Fruit fly (Drosophila melanogaster) whole organism, embryonic: ENCODE results near the gene CG13403.
A peak's percentile ranks its signal among the peaks of the same experiment; 100 is the strongest.

Experiments used
- Atf-2 ChIP-seq: fragments of 200-800 bp; sonication (Bioruptor generic); optimal IDR thresholded peaks from 2 replicates; lab custom pipeline; 2016; ENCODE audit warnings: missing biosample characterization, missing genetic modification characterization
- BtbVII ChIP-seq: fragments of 200-800 bp; sonication (Bioruptor generic); optimal IDR thresholded peaks from 3 replicates; lab custom pipeline; 2017; ENCODE audit warnings: missing biosample characterization, mild to moderate bottlenecking, missing genetic modification characterization
- Bteb2 ChIP-seq: fragments of 200-800 bp; sonication (Bioruptor generic); optimal IDR thresholded peaks from 2 replicates; lab custom pipeline; 2016; ENCODE audit warnings: missing biosample characterization, missing genetic modification characterization
- CG10959 ChIP-seq: fragments of 200-800 bp; sonication (Bioruptor generic); IDR thresholded peaks from 2 replicates; pipeline ENCODE4 v1.3.6; 2022; ENCODE audit warnings: missing biosample characterization, missing genetic modification characterization
- CG12155 ChIP-seq: fragments of 200-800 bp; sonication (Bioruptor generic); optimal IDR thresholded peaks from 3 replicates; lab custom pipeline; 2016; ENCODE audit warnings: missing biosample characterization, missing genetic modification characterization
- CG1602 ChIP-seq: fragments of 200-800 bp; sonication (Bioruptor generic); optimal IDR thresholded peaks from 3 replicates; lab custom pipeline; 2016; ENCODE audit warnings: missing biosample characterization, missing genetic modification characterization
- CG16863 ChIP-seq: fragments of 200-800 bp; sonication (Bioruptor generic); optimal IDR thresholded peaks from 3 replicates; lab custom pipeline; 2016; ENCODE audit warnings: missing biosample characterization, missing genetic modification characterization
- CG1792 ChIP-seq: fragments of 200-800 bp; sonication (Bioruptor generic); optimal IDR thresholded peaks from 2 replicates; lab custom pipeline; 2016; ENCODE audit warnings: missing biosample characterization, missing genetic modification characterization
- CG18476 ChIP-seq: fragments of 200-800 bp; sonication (Bioruptor generic); optimal IDR thresholded peaks from 2 replicates; lab custom pipeline; 2016; ENCODE audit warnings: missing biosample characterization, mild to moderate bottlenecking, missing genetic modification characterization
- CG2129 ChIP-seq: fragments of 200-800 bp; sonication (Bioruptor generic); IDR thresholded peaks from 2 replicates; pipeline ENCODE4 v1.3.6; 2022; ENCODE audit warnings: missing biosample characterization, missing genetic modification characterization; ENCODE audit not compliant: partially characterized antibody
- CG2202 ChIP-seq: fragments of 200-800 bp; sonication (Bioruptor generic); optimal IDR thresholded peaks from 2 replicates; lab custom pipeline; 2018; ENCODE audit warnings: missing biosample characterization, mild to moderate bottlenecking, missing genetic modification characterization
- CG34422 ChIP-seq: fragments of 200-800 bp; sonication (Bioruptor generic); IDR thresholded peaks from 3 replicates; pipeline ENCODE4 v1.3.6; 2022; ENCODE audit warnings: missing biosample characterization, missing genetic modification characterization
- CG4404 ChIP-seq: fragments of 200-800 bp; sonication (Bioruptor generic); IDR thresholded peaks from 2 replicates; pipeline ENCODE4 v1.3.6; 2022; ENCODE audit warnings: missing biosample characterization, missing genetic modification characterization
- CG4424 ChIP-seq: fragments of 200-800 bp; sonication (Bioruptor generic); optimal IDR thresholded peaks from 3 replicates; lab custom pipeline; 2016; ENCODE audit warnings: missing biosample characterization, missing genetic modification characterization
- CG4820 ChIP-seq: fragments of 200-800 bp; sonication (Bioruptor generic); optimal IDR thresholded peaks from 3 replicates; lab custom pipeline; 2016; ENCODE audit warnings: missing biosample characterization, missing genetic modification characterization
- CG6175 ChIP-seq: fragments of 200-800 bp; sonication (Bioruptor generic); IDR thresholded peaks from 3 replicates; pipeline ENCODE4 v1.3.6; 2022; ENCODE audit warnings: missing biosample characterization, missing genetic modification characterization
- CG7556 ChIP-seq: fragments of 200-800 bp; sonication (Bioruptor generic); optimal IDR thresholded peaks from 2 replicates; lab custom pipeline; 2017; ENCODE audit warnings: missing biosample characterization, mild to moderate bottlenecking, missing genetic modification characterization
- CG7928 ChIP-seq: fragments of 200-800 bp; sonication (Bioruptor generic); optimal IDR thresholded peaks from 2 replicates; lab custom pipeline; 2017; ENCODE audit warnings: missing biosample characterization, mild to moderate bottlenecking, missing genetic modification characterization
- CG9437 ChIP-seq: fragments of 200-800 bp; sonication (Bioruptor generic); optimal IDR thresholded peaks from 2 replicates; lab custom pipeline; 2018; ENCODE audit warnings: missing biosample characterization, mild to moderate bottlenecking, missing genetic modification characterization
- CG9817 ChIP-seq: fragments of 200-800 bp; sonication (Bioruptor generic); optimal IDR thresholded peaks from 2 replicates; lab custom pipeline; 2018; ENCODE audit warnings: missing biosample characterization, mild to moderate bottlenecking, missing genetic modification characterization, moderate library complexity
- CTCF ChIP-seq: fragments of 200-800 bp; sonication (Bioruptor generic); optimal IDR thresholded peaks from 2 replicates; lab custom pipeline; 2017; ENCODE audit warnings: missing biosample characterization, mild to moderate bottlenecking, missing genetic modification characterization, moderate library complexity
- CkIIα-i1 ChIP-seq: fragments of 200-800 bp; sonication (Bioruptor generic); IDR thresholded peaks from 2 replicates; pipeline ENCODE4 v1.3.6; 2022; ENCODE audit warnings: missing biosample characterization, missing genetic modification characterization
- Dip3 ChIP-seq: fragments of 200-800 bp; sonication (Bioruptor generic); optimal IDR thresholded peaks from 3 replicates; lab custom pipeline; 2016; ENCODE audit warnings: missing biosample characterization, missing genetic modification characterization
- Doc2 ChIP-seq: fragments of 200-800 bp; sonication (Bioruptor generic); IDR thresholded peaks from 2 replicates; pipeline ENCODE4 v1.3.6; 2022; ENCODE audit warnings: missing biosample characterization, missing genetic modification characterization
- Elba2 ChIP-seq: fragments of 200-800 bp; sonication (Bioruptor generic); optimal IDR thresholded peaks from 3 replicates; lab custom pipeline; 2016; ENCODE audit warnings: missing biosample characterization, missing genetic modification characterization
- HLH54F ChIP-seq: fragments of 200-800 bp; sonication (Bioruptor generic); optimal IDR thresholded peaks from 3 replicates; lab custom pipeline; 2016; ENCODE audit warnings: missing biosample characterization, missing genetic modification characterization
- Mes4 ChIP-seq: fragments of 200-800 bp; sonication (Bioruptor generic); optimal IDR thresholded peaks from 2 replicates; lab custom pipeline; 2016; ENCODE audit warnings: missing biosample characterization, missing genetic modification characterization
- Rx ChIP-seq: fragments of 200-800 bp; sonication (Bioruptor generic); IDR thresholded peaks from 2 replicates; pipeline ENCODE4 v1.3.6; 2022; ENCODE audit warnings: missing biosample characterization, missing genetic modification characterization
- Ssrp ChIP-seq: fragments of 200-800 bp; sonication (Bioruptor generic); optimal IDR thresholded peaks from 2 replicates; lab custom pipeline; 2018; ENCODE audit warnings: missing biosample characterization, mild to moderate bottlenecking, missing genetic modification characterization, moderate library complexity
- bab2 ChIP-seq: fragments of 200-800 bp; sonication (Bioruptor generic); optimal IDR thresholded peaks from 2 replicates; lab custom pipeline; 2016; ENCODE audit warnings: missing biosample characterization, missing genetic modification characterization
- fd64A ChIP-seq: fragments of 200-800 bp; sonication (Bioruptor generic); optimal IDR thresholded peaks from 3 replicates; lab custom pipeline; 2018; ENCODE audit warnings: missing biosample characterization, mild to moderate bottlenecking, missing genetic modification characterization
- gce ChIP-seq: fragments of 200-800 bp; sonication (Bioruptor generic); IDR thresholded peaks from 3 replicates; pipeline ENCODE4 v1.3.6; 2022; ENCODE audit warnings: missing biosample characterization, missing genetic modification characterization
- gfzf ChIP-seq: fragments of 200-800 bp; sonication (Bioruptor generic); optimal IDR thresholded peaks from 2 replicates; lab custom pipeline; 2016; ENCODE audit warnings: missing biosample characterization, mild to moderate bottlenecking, missing genetic modification characterization, moderate library complexity
- hb ChIP-seq: fragments of 200-800 bp; sonication (Bioruptor generic); IDR thresholded peaks from 3 replicates; pipeline ENCODE4 v1.3.6; 2022; ENCODE audit warnings: missing biosample characterization, missing genetic modification characterization; ENCODE audit not compliant: partially characterized antibody
- inv ChIP-seq: fragments of 200-800 bp; sonication (Bioruptor generic); IDR thresholded peaks from 2 replicates; pipeline ENCODE4 v1.3.6; 2022; ENCODE audit warnings: missing biosample characterization, missing genetic modification characterization; ENCODE audit not compliant: partially characterized antibody
- jumu ChIP-seq: fragments of 200-800 bp; sonication (Bioruptor generic); optimal IDR thresholded peaks from 3 replicates; lab custom pipeline; 2016; ENCODE audit warnings: missing biosample characterization, missing genetic modification characterization
- mirr ChIP-seq: fragments of 200-800 bp; sonication (Bioruptor generic); optimal IDR thresholded peaks from 3 replicates; lab custom pipeline; 2018; ENCODE audit warnings: missing biosample characterization, mild to moderate bottlenecking, missing genetic modification characterization
- nerfin-1 ChIP-seq: fragments of 200-800 bp; sonication (Bioruptor generic); optimal IDR thresholded peaks from 3 replicates; lab custom pipeline; 2019; ENCODE audit warnings: missing biosample characterization, mild to moderate bottlenecking, missing genetic modification characterization, moderate library complexity
- pfk ChIP-seq: fragments of 200-800 bp; sonication (Bioruptor generic); optimal IDR thresholded peaks from 2 replicates; lab custom pipeline; 2018; ENCODE audit warnings: missing biosample characterization, mild to moderate bottlenecking, missing genetic modification characterization, moderate library complexity
- phol ChIP-seq: fragments of 200-800 bp; sonication (Bioruptor generic); optimal IDR thresholded peaks from 3 replicates; lab custom pipeline; 2018; ENCODE audit warnings: missing biosample characterization, mild to moderate bottlenecking, missing genetic modification characterization, moderate library complexity
- pros ChIP-seq: fragments of 200-800 bp; sonication (Bioruptor generic); optimal IDR thresholded peaks from 3 replicates; lab custom pipeline; 2019; ENCODE audit warnings: missing biosample characterization, mild to moderate bottlenecking, missing genetic modification characterization, moderate library complexity
- row ChIP-seq: fragments of 200-800 bp; sonication (Bioruptor generic); IDR thresholded peaks from 3 replicates; pipeline ENCODE4 v1.3.6; 2022; ENCODE audit warnings: missing biosample characterization, missing genetic modification characterization
- salm ChIP-seq: fragments of 200-800 bp; sonication (Bioruptor generic); optimal IDR thresholded peaks from 2 replicates; lab custom pipeline; 2018; ENCODE audit warnings: missing biosample characterization, mild to moderate bottlenecking, missing genetic modification characterization
- sens ChIP-seq: fragments of 200-800 bp; sonication (Bioruptor generic); peaks from one replicate; lab custom pipeline; 2016; ENCODE audit warnings: missing biosample characterization, missing genetic modification characterization
- seq ChIP-seq: fragments of 200-800 bp; sonication (Bioruptor generic); IDR thresholded peaks from 2 replicates; pipeline ENCODE4 v1.3.6; 2022; ENCODE audit warnings: missing biosample characterization, missing genetic modification characterization
- sim ChIP-seq: fragments of 200-800 bp; sonication (Bioruptor generic); IDR thresholded peaks from 2 replicates; pipeline ENCODE4 v1.3.6; 2022; ENCODE audit warnings: missing biosample characterization, missing genetic modification characterization
- so ChIP-seq: fragments of 200-800 bp; sonication (Bioruptor generic); IDR thresholded peaks from 3 replicates; pipeline ENCODE4 v1.3.6; 2022; ENCODE audit warnings: missing biosample characterization, missing genetic modification characterization
- stc ChIP-seq: fragments of 200-800 bp; sonication (Bioruptor generic); IDR thresholded peaks from 2 replicates; pipeline ENCODE4 v1.3.6; 2022; ENCODE audit warnings: missing biosample characterization, missing genetic modification characterization
- tna ChIP-seq: fragments of 200-800 bp; sonication (Bioruptor generic); IDR thresholded peaks from 2 replicates; pipeline ENCODE4 v1.3.6; 2022; ENCODE audit warnings: missing biosample characterization, missing genetic modification characterization; ENCODE audit not compliant: partially characterized antibody
- twi ChIP-seq: fragments of 200-800 bp; optimal IDR thresholded peaks from 2 replicates; lab custom pipeline; 2019; ENCODE audit warnings: missing biosample characterization, mild to moderate bottlenecking, missing genetic modification characterization, moderate library complexity
- vfl ChIP-seq: fragments of 200-800 bp; sonication (Bioruptor generic); optimal IDR thresholded peaks from 2 replicates; lab custom pipeline; 2016; ENCODE audit warnings: missing biosample characterization, missing genetic modification characterization
- wek ChIP-seq: fragments of 200-800 bp; sonication (Bioruptor generic); optimal IDR thresholded peaks from 3 replicates; lab custom pipeline; 2018; ENCODE audit warnings: missing biosample characterization, mild to moderate bottlenecking, missing genetic modification characterization, moderate library complexity

Gene CG13403

DNA sequence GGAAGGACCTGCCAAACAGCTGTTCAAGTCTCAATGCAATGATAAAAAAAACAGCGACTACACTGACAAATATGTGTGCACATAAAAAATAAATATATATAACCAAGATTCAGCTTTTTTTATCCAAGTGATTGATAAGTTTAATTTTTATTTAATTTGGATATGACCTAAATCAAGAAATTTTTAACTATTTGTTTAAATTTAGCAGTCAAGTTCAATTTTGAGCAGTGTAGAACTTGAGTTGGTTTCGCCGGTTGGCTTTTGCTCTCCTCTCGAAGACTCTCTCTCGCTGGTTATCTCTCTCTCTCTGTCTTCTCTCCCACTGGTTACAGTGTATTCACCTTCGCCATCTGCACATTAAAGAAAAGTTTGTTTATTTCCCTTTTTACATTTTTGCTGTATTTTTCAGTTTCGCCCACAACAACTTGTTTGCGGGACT lies 26.2 kb upstream of the CG13403 start (continued):
- TF ChIP-seq bab2 (GFP tag; lab: Kevin White, UChicago) = peak; percentile 63
- TF ChIP-seq Ssrp (tag; lab: Kevin White, UChicago) = peak; percentile 89
- TF ChIP-seq CG1792 = peak; percentile 49
- TF ChIP-seq CG9817 = peak; percentile 80
- peak; percentile 71 for TF ChIP-seq CG16863 (GFP tag; lab: Kevin White, UChicago)
- TF ChIP-seq salm (tag; lab: Kevin White, UChicago) = peak; percentile 86
- TF ChIP-seq sim (GFP tag; lab: Robert Waterston, UW) = peak; percentile 81
- TF ChIP-seq row = peak; percentile 89
- peak; percentile 74 for TF ChIP-seq twi
- no peak for TF ChIP-seq mirr (GFP tag; lab: Kevin White, UChicago)
- TF ChIP-seq CG1602 (GFP tag; lab: Kevin White, UChicago) = peak; percentile 75
- TF ChIP-seq Doc2 (GFP tag; lab: Robert Waterston, UW) = peak; percentile 54; the same call in 1 of the 2 replicates
- peak; percentile 55 for TF ChIP-seq Mes4
- TF ChIP-seq pros = no peak
- TF ChIP-seq CG7556 (GFP tag; lab: Kevin White, UChicago) = peak; percentile 91
- peak; percentile 86 for TF ChIP-seq BtbVII (GFP tag; lab: Kevin White, UChicago)
- no peak for TF ChIP-seq pfk (GFP tag; lab: Kevin White, UChicago)
- TF ChIP-seq Elba2 (GFP tag; lab: Kevin White, UChicago) = peak; percentile 25
- TF ChIP-seq sens = peak; percentile 93
- TF ChIP-seq CG10959 (GFP tag; lab: Robert Waterston, UW) = peak; percentile 76
- peak; percentile 85 for TF ChIP-seq stc (GFP tag; lab: Robert Waterston, UW)
- no peak for TF ChIP-seq inv
- peak; percentile 39 for TF ChIP-seq CTCF (GFP tag; lab: Kevin White, UChicago)
- peak; percentile 75 for TF ChIP-seq nerfin-1 (tag; lab: Kevin White, UChicago)
- peak; percentile 79 for TF ChIP-seq CG18476 (GFP tag; lab: Kevin White, UChicago)
- TF ChIP-seq CkIIα-i1 (GFP tag; lab: Robert Waterston, UW) = no peak
- peak; percentile 82 for TF ChIP-seq CG4820 (GFP tag; lab: Kevin White, UChicago)
- TF ChIP-seq phol (tag; lab: Kevin White, UChicago) = peak; percentile 91
- no peak for TF ChIP-seq fd64A (GFP tag; lab: Kevin White, UChicago)
- TF ChIP-seq Atf-2 (GFP tag; lab: Kevin White, UChicago) = peak; percentile 52
- peak; percentile 16 for TF ChIP-seq wek (GFP tag; lab: Kevin White, UChicago)
- TF ChIP-seq jumu (GFP tag; lab: Kevin White, UChicago) = peak; percentile 37
- TF ChIP-seq CG4424 = peak; percentile 91
- TF ChIP-seq gfzf (GFP tag; lab: Kevin White, UChicago) = no peak
- TF ChIP-seq gce (GFP tag; lab: Robert Waterston, UW) = peak; percentile 69; the same call in 1 of the 3 replicates
- peak; percentile 62 for TF ChIP-seq CG2202 (tag; lab: Kevin White, UChicago)
- peak; percentile 75 for TF ChIP-seq CG9437
- no peak for TF ChIP-seq CG2129 (GFP tag; lab: Robert Waterston, UW)
- TF ChIP-seq Rx = peak; percentile 61; the same call in 1 of the 2 replicates
- TF ChIP-seq vfl (GFP tag; lab: Kevin White, UChicago) = peak; percentile 66
- TF ChIP-seq Bteb2 (GFP tag; lab: Kevin White, UChicago) = peak; percentile 82
- peak; percentile 81 for TF ChIP-seq CG6175 (GFP tag; lab: Robert Waterston, UW)
- peak; percentile 65 for TF ChIP-seq HLH54F (GFP tag; lab: Kevin White, UChicago)
- TF ChIP-seq so (GFP tag; lab: Robert Waterston, UW) = peak; percentile 90
- TF ChIP-seq CG34422 (GFP tag; lab: Robert Waterston, UW) = peak; percentile 88
- peak; percentile 52 for TF ChIP-seq Dip3 (GFP tag; lab: Kevin White, UChicago)
- peak; percentile 80 for TF ChIP-seq seq (GFP tag; lab: Robert Waterston, UW)
- no peak for TF ChIP-seq tna (GFP tag; lab: Robert Waterston, UW)
- peak; percentile 41 for TF ChIP-seq CG7928 (GFP tag; lab: Kevin White, UChicago)
- TF ChIP-seq CG12155 (GFP tag; lab: Kevin White, UChicago) = peak; percentile 88
- no peak for TF ChIP-seq hb (GFP tag; lab: Robert Waterston, UW)
- TF ChIP-seq CG4404 = peak; percentile 76
